Worm (Caenorhabditis elegans) whole organism, L4/young adult: ENCODE measurements around the gene tbb-2.

ENCODE experiments used
- W03F9.2 ChIP-seq: fragments of 150-350 bp; optimal IDR thresholded peaks from 2 replicates; lab custom pipeline; 2014; ENCODE audit warnings: missing biosample characterization, missing genetic modification characterization
- him-1 ChIP-seq: sonication (generic microtip); optimal IDR thresholded peaks from 2 replicates; lab custom pipeline; 2016; ENCODE audit warnings: missing genotype, missing genetic modification reagents, missing genetic modification characterization, missing compliant biosample characterization

- TF ChIP-seq him-1 (no peak), W03F9.2 (tag; lab: Kevin White, UChicago) (no peak)
Observed at ce11 chrIII:3976992-3977391, 40.4 kb downstream of the tbb-2 start.
